Worm (Caenorhabditis elegans): ENCODE results near the gene glrx-5.

Gene glrx-5

DNA sequence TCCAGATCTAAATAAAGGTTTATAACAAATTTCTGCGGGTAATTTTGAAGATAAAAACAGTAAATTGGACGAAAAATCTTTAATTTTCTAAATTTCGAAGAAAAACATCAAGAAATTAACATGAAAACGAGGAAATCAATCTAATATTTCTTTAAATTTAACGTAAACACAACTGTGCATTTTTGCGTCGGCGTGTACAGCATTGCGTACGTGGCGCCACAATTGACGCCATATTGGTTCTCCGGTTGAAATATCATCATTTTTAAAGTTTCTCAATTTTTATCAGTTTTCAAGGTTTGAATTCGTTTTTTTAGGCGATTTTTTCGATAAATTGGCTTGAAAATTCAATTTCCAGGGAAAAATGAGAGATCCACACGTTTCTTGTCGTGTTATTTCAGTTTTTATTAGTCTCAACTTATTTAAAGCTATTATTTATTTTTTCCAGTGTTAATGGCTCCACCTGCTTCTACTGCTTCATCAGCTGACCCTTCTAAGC, 3.6 kb downstream of the glrx-5 start, which contains the start of gene rpt-6 (continued):
- TF ChIP-seq aha-1 (tag; optimal IDR thresholded peaks at IDR 0.05) (peak; percentile 29), ztf-11 (tag; optimal IDR thresholded peaks at IDR 0.05) (peak in 1 of 2 experiments; percentile 23), egl-13 (tag; optimal IDR thresholded peaks at IDR 0.05) (no peak), egl-27 (tag; optimal IDR thresholded peaks at IDR 0.05) (no peak), nhr-76 (tag; optimal IDR thresholded peaks at IDR 0.05) (no peak), rnt-1 (tag; optimal IDR thresholded peaks at IDR 0.05) (peak; percentile 71), aly-2 (tag; optimal IDR thresholded peaks at IDR 0.05) (no peak), nhr-90 (tag; optimal IDR thresholded peaks at IDR 0.05; ENCODE audit: poor library complexity) (peak; percentile 47), dsc-1 (tag; optimal IDR thresholded peaks at IDR 0.05) (peak; percentile 48), swsn-7 (tag; optimal IDR thresholded peaks at IDR 0.05) (peak; percentile 65), elt-3 (tag; optimal IDR thresholded peaks at IDR 0.05) (peak in 1 of 6 experiments; percentile 41), ceh-90 (tag; optimal IDR thresholded peaks at IDR 0.05) (peak; percentile 54), mdl-1 (tag; optimal IDR thresholded peaks at IDR 0.05) (peak in 1 of 2 experiments; percentile 51), snu-23 (GFP tag; optimal IDR thresholded peaks at IDR 0.05) (peak; percentile 78), ceh-63 (GFP tag; optimal IDR thresholded peaks at IDR 0.05) (no peak), C04F5.9 (tag; optimal IDR thresholded peaks at IDR 0.05) (no peak), nhr-85 (tag) (peak; percentile 72), elt-2 (tag; optimal IDR thresholded peaks at IDR 0.05) (no peak), zag-1 (tag; optimal IDR thresholded peaks at IDR 0.05) (no peak), isw-1 (GFP tag; IDR thresholded peaks at IDR 0.05) (peak; percentile 32), hpl-2 (GFP tag; optimal IDR thresholded peaks at IDR 0.05) (peak; percentile 19), nhr-28 (tag; optimal IDR thresholded peaks at IDR 0.05) (no peak), unc-130 (tag; optimal IDR thresholded peaks at IDR 0.05) (peak; percentile 89), fkh-10 (GFP tag; optimal IDR thresholded peaks at IDR 0.05) (no peak), nhr-19 (GFP tag; conservative IDR thresholded peaks at IDR 0.05) (peak; percentile 49), vab-15 (tag; optimal IDR thresholded peaks at IDR 0.05) (no peak), ama-1 (optimal IDR thresholded peaks at IDR 0.05) (no peak), sox-4 (tag; optimal IDR thresholded peaks at IDR 0.05) (no peak), sup-37 (GFP tag; optimal IDR thresholded peaks at IDR 0.05) (no peak), hlh-17 (GFP tag; optimal IDR thresholded peaks at IDR 0.05; ENCODE audit: borderline replicate concordance) (no peak), ets-5 (GFP tag; IDR thresholded peaks at IDR 0.05) (no peak), ces-1 (GFP tag; optimal IDR thresholded peaks at IDR 0.05) (no peak), ceh-82 (tag; optimal IDR thresholded peaks at IDR 0.05) (peak; percentile 47 to 74 (median 67)), nhr-84 (tag; optimal IDR thresholded peaks at IDR 0.05) (no peak), irx-1 (tag; optimal IDR thresholded peaks at IDR 0.05) (no peak), lin-39 (tag; optimal IDR thresholded peaks at IDR 0.05) (no peak), lin-13 (GFP tag; optimal IDR thresholded peaks at IDR 0.05) (peak; percentile 30), zip-4 (GFP tag; optimal IDR thresholded peaks at IDR 0.05) (no peak), blmp-1 (tag; optimal IDR thresholded peaks at IDR 0.05) (no peak), ceh-88 (GFP tag; IDR thresholded peaks at IDR 0.05) (no peak), pqm-1 (tag; optimal IDR thresholded peaks at IDR 0.05) (no peak), pax-3 (tag; optimal IDR thresholded peaks at IDR 0.05) (no peak), ztf-4 (tag; optimal IDR thresholded peaks at IDR 0.05) (no peak), nhr-47 (tag; optimal IDR thresholded peaks at IDR 0.05) (peak; percentile 60), nhr-12 (tag; optimal IDR thresholded peaks at IDR 0.05) (no peak), efl-3 (GFP tag; optimal IDR thresholded peaks at IDR 0.05) (no peak), snpc-4 (tag; optimal IDR thresholded peaks at IDR 0.05) (peak; percentile 33), C16A3.4 (tag; optimal IDR thresholded peaks at IDR 0.05) (peak; percentile 43), mef-2 (tag; optimal IDR thresholded peaks at IDR 0.05) (no peak), xbp-1 (tag; optimal IDR thresholded peaks at IDR 0.05) (peak; percentile 60), C34B4.2 (tag; optimal IDR thresholded peaks at IDR 0.05) (no peak), Y116A8C.19 (tag; optimal IDR thresholded peaks at IDR 0.05; ENCODE audit: borderline replicate concordance) (no peak), unc-30 (tag; optimal IDR thresholded peaks at IDR 0.05) (no peak), lin-35 (GFP tag; optimal IDR thresholded peaks at IDR 0.05) (peak; percentile 71 to 76)
